Worm (Caenorhabditis elegans): ENCODE data around the gene C45G9.6.

The C45G9.6 gene

ce11 chrIII:5077150-5077814 lies 41.0 kb downstream of the C45G9.6 start, which contains the start of gene alh-1:
alh-1 (plus strand) TSS chrIII:5077764.
- peak; percentile 69 for TF ChIP-seq fos-1 (tag; optimal IDR thresholded peaks at IDR 0.05)
- peak; percentile 43 for TF ChIP-seq nhr-129 (tag; optimal IDR thresholded peaks at IDR 0.05)
- no peak for TF ChIP-seq lin-11 (tag; optimal IDR thresholded peaks at IDR 0.05)
- peak; percentile 1 for TF ChIP-seq gmeb-1 (tag; optimal IDR thresholded peaks at IDR 0.05)
- TF ChIP-seq sma-9 (GFP tag; optimal IDR thresholded peaks at IDR 0.05), result peak; percentile 67
- no peak for TF ChIP-seq sma-9 (tag; optimal IDR thresholded peaks at IDR 0.05)
- TF ChIP-seq peb-1 (tag; optimal IDR thresholded peaks at IDR 0.05), result no peak
- TF ChIP-seq F13H6.1 (tag; optimal IDR thresholded peaks at IDR 0.05), result peak; percentile 36
- TF ChIP-seq lsy-2 (tag; optimal IDR thresholded peaks at IDR 0.05), result peak in 1 of 2 experiments; percentile 32

ce11 chrIII:5078062-5078461 lies 41.8 kb downstream of the C45G9.6 start:
- no peak for TF ChIP-seq peb-1 (tag; optimal IDR thresholded peaks at IDR 0.05)
- peak; percentile 61 for TF ChIP-seq gmeb-1 (tag; optimal IDR thresholded peaks at IDR 0.05)
- no peak for TF ChIP-seq nhr-11 (tag; optimal IDR thresholded peaks at IDR 0.05)
- peak; percentile 76 to 88 for TF ChIP-seq mdl-1 (tag; optimal IDR thresholded peaks at IDR 0.05)
- peak; percentile 66 for TF ChIP-seq egl-27 (tag; optimal IDR thresholded peaks at IDR 0.05)
- no peak for TF ChIP-seq ceh-82 (tag; optimal IDR thresholded peaks at IDR 0.05)
- TF ChIP-seq nhr-21 (tag; optimal IDR thresholded peaks at IDR 0.05), result peak; percentile 91
- peak; percentile 43 for TF ChIP-seq ama-1 (optimal IDR thresholded peaks at IDR 0.05)
- no peak for TF ChIP-seq elt-3 (tag; optimal IDR thresholded peaks at IDR 0.05)
- TF ChIP-seq lin-13 (GFP tag; optimal IDR thresholded peaks at IDR 0.05), result peak; percentile 14
- TF ChIP-seq blmp-1 (tag; optimal IDR thresholded peaks at IDR 0.05; ENCODE audit: insufficient read depth), result peak; percentile 65
- TF ChIP-seq sma-9 (GFP tag; optimal IDR thresholded peaks at IDR 0.05), result peak; percentile 99
- TF ChIP-seq sma-9 (tag; optimal IDR thresholded peaks at IDR 0.05), result no peak
- TF ChIP-seq nhr-129 (tag; optimal IDR thresholded peaks at IDR 0.05), result peak; percentile 82
- no peak for TF ChIP-seq aly-2 (tag; optimal IDR thresholded peaks at IDR 0.05)
- TF ChIP-seq sma-3 (GFP tag; optimal IDR thresholded peaks at IDR 0.05), result peak; percentile 81
- peak; percentile 69 for TF ChIP-seq fos-1 (tag; optimal IDR thresholded peaks at IDR 0.05)
- peak; percentile 62 for TF ChIP-seq Y55F3AM.14 (GFP tag; optimal IDR thresholded peaks at IDR 0.05)
- peak; percentile 90 for TF ChIP-seq crh-2 (tag; optimal IDR thresholded peaks at IDR 0.05)
- peak in 1 of 2 experiments; percentile 76 for TF ChIP-seq lsy-2 (tag; optimal IDR thresholded peaks at IDR 0.05)
- no peak for TF ChIP-seq nhr-23 (tag; optimal IDR thresholded peaks at IDR 0.05)
- no peak for TF ChIP-seq zag-1 (tag; optimal IDR thresholded peaks at IDR 0.05)
- peak; percentile 89 for TF ChIP-seq F13H6.1 (tag; optimal IDR thresholded peaks at IDR 0.05)
- TF ChIP-seq nhr-6 (tag; optimal IDR thresholded peaks at IDR 0.05), result peak; percentile 2
- peak; percentile 14 for TF ChIP-seq nhr-25 (tag; optimal IDR thresholded peaks at IDR 0.05)
- no peak for TF ChIP-seq unc-62 (GFP tag; optimal IDR thresholded peaks at IDR 0.05)
- peak; percentile 75 for TF ChIP-seq ztf-4 (tag; optimal IDR thresholded peaks at IDR 0.05)
- TF ChIP-seq skn-1 (tag; optimal IDR thresholded peaks at IDR 0.05), result peak; percentile 63
- peak; percentile 51 for TF ChIP-seq C34F6.9 (tag; optimal IDR thresholded peaks at IDR 0.05)
- no peak for TF ChIP-seq nhr-12 (tag; optimal IDR thresholded peaks at IDR 0.05)

- TF ChIP-seq F13H6.1 (tag; optimal IDR thresholded peaks at IDR 0.05) (peak; percentile 83), sma-9 (GFP tag; optimal IDR thresholded peaks at IDR 0.05) (peak; percentile 95), sma-9 (tag; optimal IDR thresholded peaks at IDR 0.05) (no peak), Y55F3AM.14 (GFP tag; optimal IDR thresholded peaks at IDR 0.05) (peak; percentile 84), nhr-6 (tag; optimal IDR thresholded peaks at IDR 0.05) (peak; percentile 74), mbf-1 (tag; optimal IDR thresholded peaks at IDR 0.05) (no peak), mab-5 (tag; optimal IDR thresholded peaks at IDR 0.05) (peak; percentile 25), skn-1 (tag; optimal IDR thresholded peaks at IDR 0.05) (no peak), egl-27 (tag; optimal IDR thresholded peaks at IDR 0.05) (peak; percentile 31), nhr-237 (tag; optimal IDR thresholded peaks at IDR 0.05) (peak; percentile 19), ZK546.5 (tag; optimal IDR thresholded peaks at IDR 0.05) (no peak), lin-39 (tag; optimal IDR thresholded peaks at IDR 0.05) (no peak), unc-39 (tag; optimal IDR thresholded peaks at IDR 0.05) (no peak), crh-2 (tag; optimal IDR thresholded peaks at IDR 0.05) (peak; percentile 86), nhr-12 (tag; optimal IDR thresholded peaks at IDR 0.05) (peak; percentile 31), unc-55 (GFP tag; optimal IDR thresholded peaks at IDR 0.05) (peak; percentile 76), lsy-2 (tag; optimal IDR thresholded peaks at IDR 0.05) (peak; percentile 83 to 87), dmd-4 (tag; optimal IDR thresholded peaks at IDR 0.05) (no peak), mdl-1 (tag; optimal IDR thresholded peaks at IDR 0.05) (peak in 1 of 2 experiments; percentile 26), peb-1 (tag; optimal IDR thresholded peaks at IDR 0.05) (no peak), sem-4 (tag; optimal IDR thresholded peaks at IDR 0.05) (peak; percentile 73), unc-62 (GFP tag; optimal IDR thresholded peaks at IDR 0.05) (peak; percentile 1), lin-11 (tag; optimal IDR thresholded peaks at IDR 0.05) (no peak), nhr-10 (tag; optimal IDR thresholded peaks at IDR 0.05) (peak; percentile 28), ztf-4 (tag; optimal IDR thresholded peaks at IDR 0.05) (peak; percentile 62), snpc-4 (tag; optimal IDR thresholded peaks at IDR 0.05) (peak; percentile 99), ceh-82 (tag; optimal IDR thresholded peaks at IDR 0.05) (no peak), alr-1 (tag; optimal IDR thresholded peaks at IDR 0.05) (no peak), nhr-25 (tag; optimal IDR thresholded peaks at IDR 0.05) (peak; percentile 60), nhr-11 (tag; optimal IDR thresholded peaks at IDR 0.05) (peak; percentile 52), nhr-23 (tag; optimal IDR thresholded peaks at IDR 0.05) (no peak), zag-1 (tag; optimal IDR thresholded peaks at IDR 0.05) (peak; percentile 17), ama-1 (optimal IDR thresholded peaks at IDR 0.05) (no peak)
Observed at ce11 chrIII:5080700-5081572, 44.7 kb downstream of the C45G9.6 start.
